Fruit fly (Drosophila melanogaster): ENCODE measurements around the gene CG43219.

dm6 chr3L:21223268-21223667 is 3.1 kb downstream of the CG43219 start:
- TF ChIP-seq ttk (optimal IDR thresholded peaks at IDR 0.05) (no peak), psq (optimal IDR thresholded peaks at IDR 0.05) (no peak), h (optimal IDR thresholded peaks at IDR 0.05) (no peak), insv (optimal IDR thresholded peaks at IDR 0.05) (no peak)
